Worm (Caenorhabditis elegans) whole organism, midembryonic: ENCODE measurements around the gene srx-131.

Experiments used
- T22C8.4 ChIP-seq: fragments of 200-800 bp; sonication (Bioruptor generic); IDR thresholded peaks from 2 replicates; pipeline ENCODE4 v1.3.6; 2022; ENCODE audit warnings: missing genetic modification characterization, missing compliant biosample characterization
- cog-1 ChIP-seq: sonication (generic microtip); optimal IDR thresholded peaks from 2 replicates; lab custom pipeline; 2016; ENCODE audit warnings: missing genetic modification characterization, missing compliant biosample characterization
- flt-1 ChIP-seq: fragments of 200-800 bp; sonication (Bioruptor generic); IDR thresholded peaks from 2 replicates; pipeline ENCODE4 v1.3.6; 2022; ENCODE audit warnings: missing genetic modification characterization, missing compliant biosample characterization
- klf-2 ChIP-seq: fragments of 200-800 bp; sonication (Bioruptor generic); conservative IDR thresholded peaks from 2 replicates; pipeline ENCODE4 v1.3.6; 2022; ENCODE audit warnings: missing genetic modification reagents, missing genetic modification characterization, missing compliant biosample characterization
- med-1 ChIP-seq: sonication (generic microtip); optimal IDR thresholded peaks from 2 replicates; lab custom pipeline; 2017; ENCODE audit warnings: missing genetic modification characterization, mild to moderate bottlenecking, missing compliant biosample characterization, antibody characterized with exemption, missing genetic modification reagents; ENCODE audit not compliant: insufficient read depth
- ref-1 ChIP-seq: fragments of 200-800 bp; sonication (Bioruptor generic); conservative IDR thresholded peaks from 2 replicates; pipeline ENCODE4 v1.3.6; 2022; ENCODE audit warnings: missing genetic modification reagents, missing genetic modification characterization, missing compliant biosample characterization
- tab-1 ChIP-seq: fragments of 200-800 bp; sonication (Bioruptor generic); IDR thresholded peaks from 2 replicates; pipeline ENCODE4 v1.3.6; 2022; ENCODE audit warnings: missing genetic modification characterization, missing compliant biosample characterization
- ztf-23 ChIP-seq: fragments of 200-800 bp; sonication (Bioruptor generic); IDR thresholded peaks from 2 replicates; pipeline ENCODE4 v1.3.6; 2022; ENCODE audit warnings: missing genetic modification reagents, missing genetic modification characterization, missing compliant biosample characterization
- ztf-29 ChIP-seq: fragments of 200-800 bp; sonication (Bioruptor generic); IDR thresholded peaks from 2 replicates; pipeline ENCODE4 v1.3.6; 2022; ENCODE audit warnings: missing genetic modification reagents, missing genetic modification characterization, missing compliant biosample characterization

srx-131 gene

ce11 chrV:13845136-13845535 is at the start of gene srx-131:
srx-131 (plus strand) TSS chrV:13845436.
- no peak for TF ChIP-seq med-1 (GFP tag; lab: Kevin White, UChicago)
- TF ChIP-seq ztf-29 (GFP tag; lab: Robert Waterston, UW): no peak
- TF ChIP-seq ref-1 (GFP tag; lab: Robert Waterston, UW): no peak
- TF ChIP-seq klf-2: no peak
- TF ChIP-seq T22C8.4 (GFP tag; lab: Robert Waterston, UW): no peak
- TF ChIP-seq ztf-23 (GFP tag; lab: Robert Waterston, UW): no peak
- TF ChIP-seq tab-1 (GFP tag; lab: Robert Waterston, UW): no peak
- no peak for TF ChIP-seq flt-1 (GFP tag; lab: Robert Waterston, UW)
- TF ChIP-seq cog-1 (tag; lab: Kevin White, UChicago): no peak

ce11 chrV:13796246-13796776 is 48.9 kb upstream of the srx-131 start, which contains the start of gene twk-32:
twk-32 (plus strand) TSS chrV:13796641.
- TF ChIP-seq ztf-23 (GFP tag; lab: Robert Waterston, UW) (no peak), ztf-29 (GFP tag; lab: Robert Waterston, UW) (no peak), ref-1 (GFP tag; lab: Robert Waterston, UW) (no peak), T22C8.4 (GFP tag; lab: Robert Waterston, UW) (no peak)

- TF ChIP-seq ref-1 (GFP tag; lab: Robert Waterston, UW) (no peak), cog-1 (tag; lab: Kevin White, UChicago) (no peak), T22C8.4 (GFP tag; lab: Robert Waterston, UW) (no peak), med-1 (GFP tag; lab: Kevin White, UChicago) (no peak), flt-1 (GFP tag; lab: Robert Waterston, UW) (no peak), ztf-29 (GFP tag; lab: Robert Waterston, UW) (no peak), klf-2 (no peak), ztf-23 (GFP tag; lab: Robert Waterston, UW) (no peak), tab-1 (GFP tag; lab: Robert Waterston, UW) (no peak)
Measured at ce11 chrV:13799190-13799589, 46.0 kb upstream of the srx-131 start.

- no peak for TF ChIP-seq ztf-29 (GFP tag; lab: Robert Waterston, UW)
- no peak for TF ChIP-seq med-1 (GFP tag; lab: Kevin White, UChicago)
- no peak for TF ChIP-seq klf-2
- TF ChIP-seq T22C8.4 (GFP tag; lab: Robert Waterston, UW): no peak
- TF ChIP-seq tab-1 (GFP tag; lab: Robert Waterston, UW): no peak
- no peak for TF ChIP-seq flt-1 (GFP tag; lab: Robert Waterston, UW)
- TF ChIP-seq ztf-23 (GFP tag; lab: Robert Waterston, UW): no peak
- TF ChIP-seq ref-1 (GFP tag; lab: Robert Waterston, UW): no peak
- TF ChIP-seq cog-1 (tag; lab: Kevin White, UChicago): no peak
Measured at ce11 chrV:13803902-13804301, 41.3 kb upstream of the srx-131 start, which contains the start of gene swan-2. swan-2 (minus strand) TSS chrV:13804281.

DNA sequence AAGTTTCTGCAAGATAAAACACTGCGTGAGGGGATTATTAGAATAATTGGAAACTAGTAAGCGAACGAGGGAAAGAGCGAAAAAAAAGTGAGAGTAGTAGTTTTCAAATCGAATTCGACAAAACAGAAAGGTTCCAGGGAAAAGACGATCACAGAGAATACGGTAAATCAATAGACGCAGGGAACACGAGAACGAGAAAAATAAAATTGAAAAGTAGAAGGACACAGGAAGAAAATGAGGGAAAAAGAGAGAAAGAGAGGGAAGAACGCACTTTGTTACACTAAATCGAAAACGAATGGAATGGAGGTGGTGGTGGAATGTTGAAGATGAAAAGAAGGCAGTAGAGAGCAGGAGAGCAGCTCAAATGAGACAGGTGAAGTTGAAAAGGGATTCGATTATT is 38.0 kb upstream of the srx-131 start, which contains the start of gene swan-1:
TSS of gene swan-1 (minus strand) at position 6 of the 400 bp plus-strand sequence.
- TF ChIP-seq cog-1 (tag; lab: Kevin White, UChicago): no peak

DNA sequence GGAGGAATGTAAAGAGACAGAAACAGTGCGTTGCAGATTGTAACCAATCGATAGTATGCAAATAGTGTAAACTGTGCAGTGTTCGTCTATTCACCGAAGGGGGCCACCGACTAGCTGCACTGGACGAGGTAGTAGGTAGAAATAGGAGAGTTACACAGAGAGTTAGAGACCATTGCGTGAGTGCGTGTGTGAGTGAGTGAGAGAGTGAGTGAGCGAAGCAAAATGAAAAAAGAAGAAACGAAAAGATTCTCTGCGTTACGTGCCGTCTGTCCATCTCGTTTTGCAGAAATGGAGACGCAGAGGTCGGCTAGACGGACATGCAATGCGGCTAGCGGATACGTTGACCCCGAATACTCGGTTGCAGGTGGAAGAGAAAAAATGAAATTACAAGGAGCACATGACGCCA is 36.8 kb upstream of the srx-131 start:
- TF ChIP-seq T22C8.4 (GFP tag; lab: Robert Waterston, UW): peak; percentile 59; the same call in 1 of the 2 replicates
- TF ChIP-seq flt-1 (GFP tag; lab: Robert Waterston, UW): 0 out of 2 replicates have a peak, but pooled peaks have one; percentile 65
- no peak for TF ChIP-seq tab-1 (GFP tag; lab: Robert Waterston, UW)
- TF ChIP-seq cog-1 (tag; lab: Kevin White, UChicago): peak; percentile 63

- TF ChIP-seq klf-2 (no peak), ref-1 (GFP tag; lab: Robert Waterston, UW) (no peak), ztf-23 (GFP tag; lab: Robert Waterston, UW) (no peak), T22C8.4 (GFP tag; lab: Robert Waterston, UW) (no peak), med-1 (GFP tag; lab: Kevin White, UChicago) (no peak), ztf-29 (GFP tag; lab: Robert Waterston, UW) (no peak), tab-1 (GFP tag; lab: Robert Waterston, UW) (no peak), flt-1 (GFP tag; lab: Robert Waterston, UW) (no peak), cog-1 (tag; lab: Kevin White, UChicago) (no peak)
Measured at ce11 chrV:13812330-13812729, 32.9 kb upstream of the srx-131 start.

DNA sequence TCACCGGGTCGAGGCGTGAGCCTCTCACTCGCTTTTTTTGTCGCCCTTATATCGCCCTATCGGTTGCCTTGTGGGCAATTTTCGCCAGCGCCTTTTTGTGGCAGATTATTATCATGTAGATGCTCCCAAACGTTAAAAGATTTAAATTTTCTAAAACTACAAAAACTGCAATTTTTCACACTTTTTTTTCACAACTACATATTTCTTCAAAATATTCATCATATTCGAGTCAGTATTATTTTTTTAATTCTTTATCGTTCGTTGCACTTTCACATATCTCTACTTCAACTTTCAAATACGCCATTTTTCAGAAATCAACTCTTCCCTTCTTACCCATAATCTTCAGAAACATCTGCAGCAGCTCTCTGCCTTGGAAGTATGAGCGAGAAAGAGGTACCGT is 32.3 kb upstream of the srx-131 start, which contains the start of gene ceh-24:
TSS of gene ceh-24 (plus strand) at position 301 of the 400 bp plus-strand sequence.
- no peak for TF ChIP-seq ref-1 (GFP tag; lab: Robert Waterston, UW)
- no peak for TF ChIP-seq med-1 (GFP tag; lab: Kevin White, UChicago)

DNA sequence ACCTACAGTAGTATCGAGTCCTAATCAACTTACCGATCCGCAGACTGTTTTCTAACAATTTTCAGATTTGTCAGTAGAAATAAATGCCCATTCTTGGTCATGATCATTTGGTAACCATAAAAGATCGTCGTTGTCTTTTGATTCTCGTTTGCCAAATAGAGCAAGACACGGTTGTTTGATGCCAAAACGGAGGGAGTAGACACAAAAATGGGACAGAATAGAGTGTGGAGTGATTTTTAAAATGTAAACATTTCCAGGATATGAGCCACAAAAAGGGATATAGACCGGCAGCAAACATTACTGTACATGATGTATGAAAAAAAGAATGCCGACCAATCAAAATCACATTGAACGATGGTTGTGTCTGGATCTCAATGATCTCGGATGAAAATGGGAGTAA is 28.4 kb upstream of the srx-131 start, which contains the start of gene F55B12.2:
TSS of gene F55B12.2 (minus strand) at position 101 of the 400 bp plus-strand sequence.
- TF ChIP-seq T22C8.4 (GFP tag; lab: Robert Waterston, UW) (no peak), klf-2 (no peak), med-1 (GFP tag; lab: Kevin White, UChicago) (no peak), ztf-23 (GFP tag; lab: Robert Waterston, UW) (no peak), ztf-29 (GFP tag; lab: Robert Waterston, UW) (no peak), cog-1 (tag; lab: Kevin White, UChicago) (no peak), flt-1 (GFP tag; lab: Robert Waterston, UW) (no peak), ref-1 (GFP tag; lab: Robert Waterston, UW) (no peak), tab-1 (GFP tag; lab: Robert Waterston, UW) (no peak)
